Worm (Caenorhabditis elegans): ENCODE measurements around the gene clec-2.

- TF ChIP-seq klf-2 (GFP tag; conservative IDR thresholded peaks at IDR 0.05) (no peak), med-1 (GFP tag; optimal IDR thresholded peaks at IDR 0.05; ENCODE audit: insufficient read depth) (no peak), flt-1 (GFP tag; IDR thresholded peaks at IDR 0.05) (no peak), T22C8.4 (GFP tag; IDR thresholded peaks at IDR 0.05) (no peak), ztf-29 (GFP tag; IDR thresholded peaks at IDR 0.05) (no peak), cog-1 (tag; optimal IDR thresholded peaks at IDR 0.05) (no peak), ref-1 (GFP tag; conservative IDR thresholded peaks at IDR 0.05) (no peak), tab-1 (GFP tag; IDR thresholded peaks at IDR 0.05) (no peak), ztf-23 (GFP tag; IDR thresholded peaks at IDR 0.05) (no peak)
Measured at ce11 chrII:3054221-3054620, 31.0 kb upstream of the clec-2 start, which contains the start of gene lido-13.

Data from whole organism, midembryonic.